Fruit fly (Drosophila melanogaster) whole organism, embryonic: ENCODE data around the gene CG43813.

Source experiments
- B-H2 ChIP-seq: fragments of 200-800 bp; sonication (Bioruptor generic); optimal IDR thresholded peaks from 2 replicates; lab custom pipeline; 2018; ENCODE audit warnings: missing biosample characterization, mild to moderate bottlenecking, missing genetic modification characterization
- Blimp-1 ChIP-seq: fragments of 200-800 bp; sonication (Bioruptor generic); optimal IDR thresholded peaks from 3 replicates; lab custom pipeline; 2018; ENCODE audit warnings: missing biosample characterization, missing genetic modification characterization, mild to moderate bottlenecking, moderate library complexity, missing genetic modification reagents
- CG10274 ChIP-seq: fragments of 200-800 bp; sonication (Bioruptor generic); optimal IDR thresholded peaks from 3 replicates; lab custom pipeline; 2017; ENCODE audit warnings: missing biosample characterization, mild to moderate bottlenecking, missing genetic modification characterization
- CG13894 ChIP-seq: fragments of 200-800 bp; sonication (Bioruptor generic); optimal IDR thresholded peaks from 3 replicates; lab custom pipeline; 2018; ENCODE audit warnings: missing biosample characterization, mild to moderate bottlenecking, missing genetic modification characterization, moderate library complexity
- CG14014 ChIP-seq: fragments of 200-800 bp; sonication (Bioruptor generic); IDR thresholded peaks from 2 replicates; pipeline ENCODE4 v1.3.6; 2022; ENCODE audit warnings: missing biosample characterization, missing genetic modification characterization
- CG15696 ChIP-seq: fragments of 200-800 bp; sonication (Bioruptor generic); optimal IDR thresholded peaks from 2 replicates; lab custom pipeline; 2019; ENCODE audit warnings: missing biosample characterization, mild to moderate bottlenecking, missing genetic modification characterization, moderate library complexity
- CG17612 ChIP-seq: fragments of 200-800 bp; sonication (Bioruptor generic); IDR thresholded peaks from 2 replicates; pipeline ENCODE4 v1.3.6; 2022; ENCODE audit warnings: missing biosample characterization, missing genetic modification characterization
- CG18599 ChIP-seq: fragments of 200-800 bp; sonication (Bioruptor generic); optimal IDR thresholded peaks from 3 replicates; lab custom pipeline; 2017; ENCODE audit warnings: missing biosample characterization, missing genetic modification characterization, mild to moderate bottlenecking, moderate library complexity, missing genetic modification reagents
- CG2199 ChIP-seq: fragments of 200-800 bp; sonication (Bioruptor generic); IDR thresholded peaks from 3 replicates; pipeline ENCODE4 v1.3.6; 2022; ENCODE audit warnings: missing biosample characterization, missing genetic modification characterization
- CG2202 ChIP-seq: fragments of 200-800 bp; sonication (Bioruptor generic); optimal IDR thresholded peaks from 2 replicates; lab custom pipeline; 2018; ENCODE audit warnings: missing biosample characterization, mild to moderate bottlenecking, missing genetic modification characterization
- CG32772 ChIP-seq: fragments of 200-800 bp; sonication (Bioruptor generic); IDR thresholded peaks from 2 replicates; pipeline ENCODE4 v1.3.6; 2022; ENCODE audit warnings: missing biosample characterization, missing genetic modification characterization
- CG42726 ChIP-seq: fragments of 200-800 bp; sonication (Bioruptor generic); IDR thresholded peaks from 2 replicates; pipeline ENCODE4 v1.3.6; 2022; ENCODE audit warnings: missing biosample characterization, missing genetic modification characterization; ENCODE audit not compliant: partially characterized antibody
- CG4424 ChIP-seq: fragments of 200-800 bp; sonication (Bioruptor generic); optimal IDR thresholded peaks from 3 replicates; lab custom pipeline; 2016; ENCODE audit warnings: missing biosample characterization, missing genetic modification characterization
- CG6689 ChIP-seq: fragments of 200-800 bp; sonication (Bioruptor generic); IDR thresholded peaks from 2 replicates; pipeline ENCODE4 v1.3.6; 2022; ENCODE audit warnings: missing biosample characterization, missing genetic modification characterization
- CG6765 ChIP-seq: fragments of 200-800 bp; sonication (Bioruptor generic); optimal IDR thresholded peaks from 3 replicates; lab custom pipeline; 2017; ENCODE audit warnings: missing biosample characterization, mild to moderate bottlenecking, missing genetic modification characterization
- CG7372 ChIP-seq: fragments of 200-800 bp; sonication (Bioruptor generic); IDR thresholded peaks from 2 replicates; pipeline ENCODE4 v1.3.6; 2022; ENCODE audit warnings: missing biosample characterization, missing genetic modification characterization
- CG7928 ChIP-seq: fragments of 200-800 bp; sonication (Bioruptor generic); optimal IDR thresholded peaks from 2 replicates; lab custom pipeline; 2017; ENCODE audit warnings: missing biosample characterization, mild to moderate bottlenecking, missing genetic modification characterization
- CG8924 ChIP-seq: fragments of 200-800 bp; optimal IDR thresholded peaks from 3 replicates; lab custom pipeline; 2019; ENCODE audit warnings: missing biosample characterization, mild to moderate bottlenecking, missing genetic modification characterization, moderate library complexity
- CG9215 ChIP-seq: fragments of 200-800 bp; sonication (Bioruptor generic); IDR thresholded peaks from 2 replicates; pipeline ENCODE4 v1.3.6; 2022; ENCODE audit warnings: missing biosample characterization, missing genetic modification characterization
- Dbx ChIP-seq: fragments of 200-800 bp; sonication (Bioruptor generic); IDR thresholded peaks from 3 replicates; pipeline ENCODE4 v1.3.6; 2022; ENCODE audit warnings: missing biosample characterization, missing genetic modification characterization
- Dek ChIP-seq: fragments of 200-800 bp; sonication (Bioruptor generic); optimal IDR thresholded peaks from 3 replicates; lab custom pipeline; 2019; ENCODE audit warnings: missing biosample characterization, mild to moderate bottlenecking, missing genetic modification characterization, moderate library complexity
- H15 ChIP-seq: fragments of 200-800 bp; sonication (Bioruptor generic); IDR thresholded peaks from 3 replicates; pipeline ENCODE4 v1.3.6; 2022; ENCODE audit warnings: missing biosample characterization, missing genetic modification characterization
- HLH3B ChIP-seq: fragments of 200-800 bp; sonication (Bioruptor generic); IDR thresholded peaks from 2 replicates; pipeline ENCODE4 v1.3.6; 2022; ENCODE audit warnings: missing biosample characterization, missing genetic modification characterization
- Lpt ChIP-seq: fragments of >200 bp; optimal IDR thresholded peaks from 2 replicates; lab custom pipeline; 2018; ENCODE audit warnings: missing biosample characterization, missing genetic modification characterization
- MESR4 ChIP-seq: fragments of 200-800 bp; sonication (Bioruptor generic); optimal IDR thresholded peaks from 2 replicates; lab custom pipeline; 2018; ENCODE audit warnings: missing biosample characterization, mild to moderate bottlenecking, missing genetic modification characterization, moderate library complexity
- Mes4 ChIP-seq: fragments of 200-800 bp; sonication (Bioruptor generic); optimal IDR thresholded peaks from 2 replicates; lab custom pipeline; 2016; ENCODE audit warnings: missing biosample characterization, missing genetic modification characterization
- Pdp1 ChIP-seq, 2 experiments: fragments of 200-800 bp; sonication (Bioruptor generic); optimal IDR thresholded peaks; 3 replicates each; lab custom pipeline; 2016; ENCODE audit warnings: missing biosample characterization in 2 of 2, missing genetic modification characterization in 2 of 2, mild to moderate bottlenecking in 1 of 2, moderate library complexity in 1 of 2
- Six4 ChIP-seq: fragments of 200-800 bp; sonication (Bioruptor generic); optimal IDR thresholded peaks from 2 replicates; lab custom pipeline; 2016; ENCODE audit warnings: missing biosample characterization, missing genetic modification characterization
- Spps ChIP-seq: fragments of 200-800 bp; sonication (Bioruptor generic); optimal IDR thresholded peaks from 2 replicates; lab custom pipeline; 2018; ENCODE audit warnings: missing biosample characterization, mild to moderate bottlenecking, missing genetic modification characterization
- Sry-β ChIP-seq: fragments of 200-800 bp; sonication (Bioruptor generic); optimal IDR thresholded peaks from 2 replicates; lab custom pipeline; 2018; ENCODE audit warnings: missing biosample characterization, mild to moderate bottlenecking, missing genetic modification characterization, moderate library complexity
- Stat92E ChIP-seq, 3 experiments: fragments of >200 bp in 2 of 3; fragments of 200-800 bp in 1 of 3; sonication (Bioruptor generic) in 1 of 3; optimal IDR thresholded peaks; 2 replicates each; lab custom pipeline; 2017 to 2019; ENCODE audit warnings: missing biosample characterization in 3 of 3, missing genetic modification characterization in 3 of 3, mild to moderate bottlenecking in 1 of 3, moderate library complexity in 1 of 3
- ato ChIP-seq: fragments of 200-800 bp; sonication (Bioruptor generic); IDR thresholded peaks from 2 replicates; pipeline ENCODE4 v1.3.6; 2022; ENCODE audit warnings: missing biosample characterization, missing genetic modification characterization; ENCODE audit not compliant: partially characterized antibody
- corto ChIP-seq: fragments of 200-800 bp; sonication (Bioruptor generic); optimal IDR thresholded peaks from 2 replicates; lab custom pipeline; 2016; ENCODE audit warnings: missing biosample characterization, mild to moderate bottlenecking, missing genetic modification characterization, moderate library complexity
- esg ChIP-seq: fragments of 200-800 bp; sonication (Bioruptor generic); conservative IDR thresholded peaks from 2 replicates; pipeline ENCODE4 v1.3.6; 2022; ENCODE audit warnings: missing biosample characterization, missing genetic modification characterization
- eyg ChIP-seq: fragments of 200-800 bp; sonication (Bioruptor generic); optimal IDR thresholded peaks from 3 replicates; lab custom pipeline; 2016; ENCODE audit warnings: missing biosample characterization, missing genetic modification characterization
- fd64A ChIP-seq: fragments of 200-800 bp; sonication (Bioruptor generic); optimal IDR thresholded peaks from 3 replicates; lab custom pipeline; 2018; ENCODE audit warnings: missing biosample characterization, mild to moderate bottlenecking, missing genetic modification characterization
- hth ChIP-seq: fragments of >200 bp; optimal IDR thresholded peaks from 2 replicates; lab custom pipeline; 2017; ENCODE audit warnings: inconsistent platforms
- maf-S ChIP-seq: fragments of 200-800 bp; sonication (Bioruptor generic); optimal IDR thresholded peaks from 2 replicates; lab custom pipeline; 2016; ENCODE audit warnings: missing biosample characterization, missing genetic modification characterization
- nom ChIP-seq: fragments of 200-800 bp; sonication (Bioruptor generic); optimal IDR thresholded peaks from 2 replicates; lab custom pipeline; 2017; ENCODE audit warnings: missing biosample characterization, missing genetic modification characterization, mild to moderate bottlenecking, moderate library complexity, missing genetic modification reagents
- pan ChIP-seq, 4 experiments: fragments of >200 bp in 3 of 4; fragments of 200-800 bp in 1 of 4; sonication (Bioruptor generic) in 1 of 4; optimal IDR thresholded peaks in 3 of 4; IDR thresholded peaks in 1 of 4; 2 replicates each; pipeline versions ENCODE4 v1.3.6 to Lab custom; 2017 to 2022; ENCODE audit warnings: missing biosample characterization in 2 of 4, missing genetic modification characterization in 2 of 4, mixed read lengths in 1 of 4
- pb ChIP-seq: fragments of 200-800 bp; sonication (Bioruptor generic); optimal IDR thresholded peaks from 3 replicates; lab custom pipeline; 2016; ENCODE audit warnings: missing biosample characterization, missing genetic modification characterization
- psq ChIP-seq: fragments of 200-800 bp; sonication (Bioruptor generic); optimal IDR thresholded peaks from 2 replicates; lab custom pipeline; 2017; ENCODE audit warnings: missing biosample characterization, missing genetic modification characterization
- run ChIP-seq: fragments of 200-800 bp; sonication (Bioruptor generic); optimal IDR thresholded peaks from 3 replicates; lab custom pipeline; 2018; ENCODE audit warnings: missing biosample characterization, mild to moderate bottlenecking, missing genetic modification characterization
- sima ChIP-seq: fragments of 200-800 bp; sonication (Bioruptor generic); optimal IDR thresholded peaks from 2 replicates; lab custom pipeline; 2016; ENCODE audit warnings: missing biosample characterization, missing genetic modification characterization
- slp2 ChIP-seq: fragments of 200-800 bp; sonication (Bioruptor generic); optimal IDR thresholded peaks from 2 replicates; lab custom pipeline; 2016; ENCODE audit warnings: missing biosample characterization, missing genetic modification characterization
- sqz ChIP-seq: fragments of 200-800 bp; sonication (Bioruptor generic); optimal IDR thresholded peaks from 3 replicates; lab custom pipeline; 2018; ENCODE audit warnings: missing biosample characterization, mild to moderate bottlenecking, missing genetic modification characterization
- ssp ChIP-seq: fragments of 200-800 bp; sonication (Bioruptor generic); IDR thresholded peaks from 2 replicates; pipeline ENCODE4 v1.3.6; 2022; ENCODE audit warnings: missing biosample characterization, missing genetic modification characterization
- trh ChIP-seq: fragments of 200-800 bp; sonication (Bioruptor generic); optimal IDR thresholded peaks from 2 replicates; lab custom pipeline; 2016; ENCODE audit warnings: missing biosample characterization, missing genetic modification characterization
- tx ChIP-seq: fragments of 200-800 bp; sonication (Bioruptor generic); optimal IDR thresholded peaks from 2 replicates; lab custom pipeline; 2016; ENCODE audit warnings: missing biosample characterization, missing genetic modification characterization
- wor ChIP-seq: fragments of 200-800 bp; sonication (Bioruptor generic); IDR thresholded peaks from 2 replicates; pipeline ENCODE4 v1.3.6; 2022; ENCODE audit warnings: missing biosample characterization, missing genetic modification characterization

Gene CG43813

DNA sequence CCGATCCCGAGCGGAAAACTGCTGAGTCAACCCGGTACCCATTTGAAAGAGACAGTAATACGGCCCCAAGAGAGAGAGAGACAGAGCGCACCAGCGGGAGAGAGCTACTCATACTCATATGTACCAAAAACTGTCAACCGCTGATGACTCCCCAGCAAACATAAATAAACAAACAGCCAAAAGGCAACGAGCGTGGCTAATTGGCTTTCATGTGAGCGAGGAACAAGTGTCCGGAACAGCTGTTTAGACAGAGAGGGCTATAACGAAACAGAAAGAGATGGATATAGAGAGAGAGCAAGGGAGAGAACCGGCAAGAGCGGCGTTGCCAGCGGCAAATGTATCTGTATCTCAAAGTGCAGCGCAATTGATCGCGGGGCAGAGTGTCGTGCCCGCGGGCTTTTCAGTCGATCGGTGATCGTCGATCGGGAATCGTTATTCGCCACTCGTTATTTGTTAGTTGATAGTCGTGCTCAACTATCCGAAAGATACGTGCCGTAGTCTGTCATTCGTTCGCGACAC lies 22.0 kb upstream of the CG43813 start (continued):
- no peak for TF ChIP-seq CG8924 (tag; lab: Kevin White, UChicago)
- no peak for TF ChIP-seq CG17612 (GFP tag; lab: Robert Waterston, UW)
- no peak for TF ChIP-seq corto (GFP tag; lab: Kevin White, UChicago)
- no peak for TF ChIP-seq Blimp-1
- no peak for TF ChIP-seq Six4 (GFP tag; lab: Kevin White, UChicago)
- no peak for TF ChIP-seq Dek (tag; lab: Kevin White, UChicago)
- no peak; the same call in 1 of the 2 replicates for TF ChIP-seq CG14014 (GFP tag; lab: Robert Waterston, UW)
- no peak for TF ChIP-seq Sry-β (GFP tag; lab: Kevin White, UChicago)
- peak; percentile 50 for TF ChIP-seq CG13894 (tag; lab: Kevin White, UChicago)
- no peak for TF ChIP-seq tx (GFP tag; lab: Kevin White, UChicago)
- TF ChIP-seq CG7372 (GFP tag; lab: Robert Waterston, UW): no peak
- no peak for TF ChIP-seq maf-S
- TF ChIP-seq CG7928 (GFP tag; lab: Kevin White, UChicago): no peak
- TF ChIP-seq CG18599 (GFP tag; lab: Kevin White, UChicago): peak; percentile 44
- TF ChIP-seq sqz: peak; percentile 57
- no peak for TF ChIP-seq hth (lab: Kevin White, UChicago)
- TF ChIP-seq Stat92E (GFP tag; optimal IDR thresholded peaks at IDR 0.05; lab: Kevin White, UChicago): no peak
- TF ChIP-seq psq (GFP tag; lab: Kevin White, UChicago): no peak
- peak; percentile 11 for TF ChIP-seq fd64A
- TF ChIP-seq HLH3B (GFP tag; lab: Robert Waterston, UW): peak; percentile 36; the same call in 1 of the 2 replicates
- TF ChIP-seq CG4424 (GFP tag; lab: Kevin White, UChicago): no peak
- no peak for TF ChIP-seq MESR4 (GFP tag; lab: Kevin White, UChicago)
- no peak for TF ChIP-seq sima (GFP tag; lab: Kevin White, UChicago)
- no peak for TF ChIP-seq CG32772
- no peak for TF ChIP-seq eyg
- TF ChIP-seq pan (optimal IDR thresholded peaks at IDR 0.05; lab: Kevin White, UChicago): no peak
- no peak for TF ChIP-seq pan (GFP tag; optimal IDR thresholded peaks at IDR 0.05 in 1 of 2, IDR thresholded peaks at IDR 0.05 in 1 of 2)
- TF ChIP-seq CG6765 (GFP tag; lab: Kevin White, UChicago): peak; percentile 52
- TF ChIP-seq H15 (GFP tag; lab: Robert Waterston, UW): no peak
- peak; percentile 40 for TF ChIP-seq CG2202
- TF ChIP-seq CG10274 (GFP tag; lab: Kevin White, UChicago): no peak
- no peak for TF ChIP-seq trh (GFP tag; lab: Kevin White, UChicago)
- peak; percentile 87; the same call in 2 of the 3 replicates for TF ChIP-seq CG2199 (GFP tag; lab: Robert Waterston, UW)
- peak; percentile 69 for TF ChIP-seq pb (GFP tag; lab: Kevin White, UChicago)
- TF ChIP-seq CG42726 (GFP tag; lab: Robert Waterston, UW): no peak
- TF ChIP-seq slp2: no peak
- peak; percentile 43; the same call in 1 of the 3 replicates for TF ChIP-seq Dbx (GFP tag; lab: Robert Waterston, UW)
- TF ChIP-seq ato (GFP tag; lab: Robert Waterston, UW): no peak
- TF ChIP-seq CG6689: no peak
- TF ChIP-seq Spps: no peak
- peak in 1 of 2 experiments; percentile 10 for TF ChIP-seq Pdp1 (GFP tag; optimal IDR thresholded peaks at IDR 0.05; lab: Kevin White, UChicago)
- peak; percentile 22 for TF ChIP-seq run (tag; lab: Kevin White, UChicago)
- no peak for TF ChIP-seq CG9215 (GFP tag; lab: Robert Waterston, UW)
- TF ChIP-seq ssp: no peak
- no peak for TF ChIP-seq CG15696 (tag; lab: Kevin White, UChicago)
- TF ChIP-seq B-H2 (GFP tag; lab: Kevin White, UChicago): no peak
- no peak for TF ChIP-seq nom (GFP tag; lab: Kevin White, UChicago)
- TF ChIP-seq Mes4 (GFP tag; lab: Kevin White, UChicago): peak; percentile 18
- no peak for TF ChIP-seq Lpt (GFP tag; lab: Kevin White, UChicago)
- no peak for TF ChIP-seq wor
- no peak for TF ChIP-seq esg (GFP tag; lab: Robert Waterston, UW)
